Worm (Caenorhabditis elegans) whole organism, L4 larva: ENCODE data around the gene rde-8.
A peak's percentile ranks its signal among the peaks of the same experiment; 100 is the strongest.

Experiments
- Y105C5A.15 ChIP-seq: fragments of 200-800 bp; sonication (Bioruptor generic); IDR thresholded peaks from 2 replicates; pipeline ENCODE4 v1.3.6; 2022; ENCODE audit warnings: missing genetic modification characterization, missing compliant biosample characterization
- Y75B8A.6 ChIP-seq: fragments of 200-800 bp; sonication (Bioruptor generic); IDR thresholded peaks from 2 replicates; pipeline ENCODE4 v1.3.6; 2022; ENCODE audit warnings: missing genetic modification reagents, missing genetic modification characterization, missing compliant biosample characterization
- aha-1 ChIP-seq: fragments of 150-350 bp; peaks from one replicate; lab custom pipeline; 2014; ENCODE audit warnings: missing biosample characterization, missing genetic modification characterization
- aly-2 ChIP-seq: sonication (generic microtip); optimal IDR thresholded peaks from 2 replicates; lab custom pipeline; 2018; ENCODE audit warnings: missing biosample characterization, missing genetic modification characterization
- ama-1 ChIP-seq: fragments of 150-350 bp; optimal IDR thresholded peaks from 2 replicates; lab custom pipeline; 2014; ENCODE audit warnings: inconsistent platforms, mixed read lengths
- arid-1 ChIP-seq: fragments of 200-800 bp; sonication (Bioruptor generic); conservative IDR thresholded peaks from 2 replicates; pipeline ENCODE4 v1.3.6; 2022; ENCODE audit warnings: missing genetic modification reagents, missing genetic modification characterization, missing compliant biosample characterization
- ceh-20 ChIP-seq: fragments of 200-800 bp; sonication (Bioruptor generic); IDR thresholded peaks from 2 replicates; pipeline ENCODE4 v1.3.6; 2022; ENCODE audit warnings: missing genetic modification reagents, missing genetic modification characterization, missing compliant biosample characterization
- ceh-32 ChIP-seq: sonication (generic microtip); optimal IDR thresholded peaks from 2 replicates; lab custom pipeline; 2016; ENCODE audit warnings: mild to moderate bottlenecking, missing genetic modification characterization, missing compliant biosample characterization; ENCODE audit not compliant: poor library complexity
- ceh-44 ChIP-seq: fragments of 200-800 bp; sonication (Bioruptor generic); IDR thresholded peaks from 2 replicates; pipeline ENCODE4 v1.3.6; 2022; ENCODE audit warnings: missing genetic modification reagents, missing genetic modification characterization, missing compliant biosample characterization
- ceh-82 ChIP-seq: sonication (generic microtip); optimal IDR thresholded peaks from 2 replicates; lab custom pipeline; 2017; ENCODE audit warnings: missing biosample characterization, missing genetic modification characterization
- cey-2 ChIP-seq: sonication (generic microtip); optimal IDR thresholded peaks from 3 replicates; lab custom pipeline; 2017; ENCODE audit warnings: missing genetic modification characterization, mild to moderate bottlenecking, missing compliant biosample characterization, antibody characterized with exemption, borderline replicate concordance; ENCODE audit not compliant: insufficient read depth
- daf-16 ChIP-seq, 3 experiments: sonication (generic microtip); optimal IDR thresholded peaks; 2 replicates each; lab custom pipeline; 2016 to 2017; ENCODE audit warnings: missing genetic modification characterization in 3 of 3, missing genetic modification reagents in 3 of 3, mild to moderate bottlenecking in 2 of 3, missing compliant biosample characterization in 2 of 3, missing biosample characterization in 1 of 3, moderate library complexity in 1 of 3
- daf-19 ChIP-seq: fragments of 200-800 bp; sonication (Bioruptor generic); conservative IDR thresholded peaks from 2 replicates; pipeline ENCODE4 v1.3.6; 2022; ENCODE audit warnings: missing genetic modification characterization, missing compliant biosample characterization
- daf-8 ChIP-seq: fragments of 200-800 bp; sonication (Bioruptor generic); IDR thresholded peaks from 2 replicates; pipeline ENCODE4 v1.3.6; 2022; ENCODE audit warnings: missing genetic modification characterization, missing compliant biosample characterization
- dmd-6 ChIP-seq: fragments of 200-800 bp; sonication (Bioruptor generic); IDR thresholded peaks from 2 replicates; pipeline ENCODE4 v1.3.6; 2022; ENCODE audit warnings: missing genetic modification reagents, missing genetic modification characterization, missing compliant biosample characterization
- dpl-1 ChIP-seq: fragments of 150-350 bp; optimal IDR thresholded peaks from 2 replicates; lab custom pipeline; 2014; ENCODE audit warnings: missing biosample characterization, missing genetic modification reagents, missing genetic modification characterization
- egl-27 ChIP-seq: sonication (generic microtip); optimal IDR thresholded peaks from 3 replicates; lab custom pipeline; 2017; ENCODE audit warnings: missing biosample characterization, missing genetic modification reagents, missing genetic modification characterization
- egl-43 ChIP-seq: fragments of 200-800 bp; sonication (Bioruptor generic); IDR thresholded peaks from 2 replicates; pipeline ENCODE4 v1.3.6; 2022; ENCODE audit warnings: missing genetic modification reagents, missing genetic modification characterization, missing compliant biosample characterization
- hif-1 ChIP-seq, 2 experiments: sonication (generic microtip); optimal IDR thresholded peaks; 2 replicates each; lab custom pipeline; 2016 to 2017; ENCODE audit warnings: missing compliant biosample characterization in 2 of 2, missing genetic modification characterization in 2 of 2, missing genetic modification reagents in 2 of 2, missing genotype in 2 of 2, mild to moderate bottlenecking in 1 of 2
- hlh-11 ChIP-seq: fragments of 200-800 bp; sonication (Bioruptor generic); optimal IDR thresholded peaks from 2 replicates; lab custom pipeline; 2018; ENCODE audit warnings: mild to moderate bottlenecking, missing genetic modification characterization, missing compliant biosample characterization
- hlh-30 ChIP-seq: sonication (generic microtip); optimal IDR thresholded peaks from 2 replicates; lab custom pipeline; 2017; ENCODE audit warnings: antibody characterized with exemption, mild to moderate bottlenecking, missing genetic modification characterization, missing compliant biosample characterization; ENCODE audit not compliant: insufficient read depth
- jun-1 ChIP-seq: fragments of 150-350 bp; optimal IDR thresholded peaks from 2 replicates; lab custom pipeline; 2014; ENCODE audit warnings: missing biosample characterization, missing genetic modification reagents, missing genetic modification characterization
- lim-7 ChIP-seq: fragments of 200-800 bp; sonication (Bioruptor generic); IDR thresholded peaks from 2 replicates; pipeline ENCODE4 v1.3.6; 2022; ENCODE audit warnings: missing genetic modification characterization, missing compliant biosample characterization
- lin-13 ChIP-seq: fragments of 150-350 bp; optimal IDR thresholded peaks from 2 replicates; lab custom pipeline; 2014; ENCODE audit warnings: missing biosample characterization, missing genetic modification reagents, missing genetic modification characterization
- lin-15B ChIP-seq: fragments of 150-350 bp; sonication (generic microtip); optimal IDR thresholded peaks from 3 replicates; lab custom pipeline; 2014; ENCODE audit warnings: missing biosample characterization, missing genetic modification characterization
- lin-39 ChIP-seq: fragments of 150-350 bp; optimal IDR thresholded peaks from 2 replicates; lab custom pipeline; 2014; ENCODE audit warnings: missing biosample characterization, missing genetic modification reagents, missing genetic modification characterization
- lir-3 ChIP-seq: sonication (generic microtip); optimal IDR thresholded peaks from 2 replicates; lab custom pipeline; 2016; ENCODE audit warnings: mild to moderate bottlenecking, missing genetic modification characterization, missing compliant biosample characterization
- lsy-2 ChIP-seq, 2 experiments: fragments of 150-350 bp in 1 of 2; sonication (generic microtip) in 1 of 2; optimal IDR thresholded peaks; 2 replicates each; lab custom pipeline; 2014 to 2017; ENCODE audit warnings: missing biosample characterization in 2 of 2, missing genetic modification characterization in 2 of 2
- mdl-1 ChIP-seq, 2 experiments: fragments of 150-350 bp in 1 of 2; sonication (generic microtip) in 1 of 2; optimal IDR thresholded peaks; 2 replicates each; lab custom pipeline; 2014 to 2017; ENCODE audit warnings: missing biosample characterization in 2 of 2, missing genetic modification characterization in 2 of 2
- mep-1 ChIP-seq: fragments of 150-350 bp; sonication (generic microtip); optimal IDR thresholded peaks from 3 replicates; lab custom pipeline; 2014; ENCODE audit warnings: missing biosample characterization, missing genetic modification characterization
- mes-2 ChIP-seq: sonication (generic microtip); optimal IDR thresholded peaks from 2 replicates; lab custom pipeline; 2016; ENCODE audit warnings: missing genotype, mild to moderate bottlenecking, missing genetic modification characterization, missing compliant biosample characterization; ENCODE audit not compliant: poor library complexity, severe bottlenecking
- mxl-2 ChIP-seq: fragments of 200-800 bp; sonication (Bioruptor generic); conservative IDR thresholded peaks from 2 replicates; pipeline ENCODE4 v1.3.6; 2022; ENCODE audit warnings: missing genetic modification reagents, missing genetic modification characterization, missing compliant biosample characterization
- mxl-3 ChIP-seq: fragments of 200-800 bp; sonication (Bioruptor generic); optimal IDR thresholded peaks from 2 replicates; lab custom pipeline; 2018; ENCODE audit warnings: mild to moderate bottlenecking, missing genetic modification characterization, missing compliant biosample characterization
- nhr-237 ChIP-seq: sonication (generic microtip); optimal IDR thresholded peaks from 2 replicates; lab custom pipeline; 2017; ENCODE audit warnings: missing biosample characterization, missing genetic modification characterization
- nhr-28 ChIP-seq: fragments of 150-350 bp; optimal IDR thresholded peaks from 2 replicates; lab custom pipeline; 2014; ENCODE audit warnings: missing biosample characterization, missing genetic modification characterization
- nhr-42 ChIP-seq: fragments of 200-800 bp; sonication (Bioruptor generic); IDR thresholded peaks from 2 replicates; pipeline ENCODE4 v1.3.6; 2022; ENCODE audit warnings: missing genetic modification characterization, missing compliant biosample characterization
- nhr-48 ChIP-seq: sonication (generic microtip); optimal IDR thresholded peaks from 2 replicates; lab custom pipeline; 2016; ENCODE audit warnings: mild to moderate bottlenecking, missing genetic modification characterization, missing compliant biosample characterization
- nhr-76 ChIP-seq: fragments of 150-350 bp; optimal IDR thresholded peaks from 2 replicates; lab custom pipeline; 2014; ENCODE audit warnings: missing biosample characterization, missing genetic modification characterization
- nhr-77 ChIP-seq: fragments of 150-350 bp; optimal IDR thresholded peaks from 2 replicates; lab custom pipeline; 2014; ENCODE audit warnings: missing biosample characterization, missing genetic modification characterization
- pha-4 ChIP-seq, 2 experiments: fragments of 150-350 bp in 1 of 2; fragments of 200-800 bp in 1 of 2; sonication (Bioruptor generic) in 1 of 2; IDR thresholded peaks in 1 of 2; optimal IDR thresholded peaks in 1 of 2; 2 replicates each; pipeline versions ENCODE4 v1.3.6 to Lab custom; 2014 to 2022; ENCODE audit warnings: missing genetic modification characterization in 2 of 2, missing genetic modification reagents in 2 of 2, missing biosample characterization in 1 of 2, missing compliant biosample characterization in 1 of 2
- php-3 ChIP-seq: fragments of 200-800 bp; sonication (Bioruptor generic); IDR thresholded peaks from 2 replicates; pipeline ENCODE4 v1.3.6; 2022; ENCODE audit warnings: missing genetic modification reagents, missing genetic modification characterization, missing compliant biosample characterization
- rbr-2 ChIP-seq: sonication (generic microtip); optimal IDR thresholded peaks from 2 replicates; lab custom pipeline; 2016; ENCODE audit warnings: missing genotype, missing genetic modification characterization, missing compliant biosample characterization
- saeg-2 ChIP-seq: fragments of 200-800 bp; sonication (Bioruptor generic); IDR thresholded peaks from 2 replicates; pipeline ENCODE4 v1.3.6; 2022; ENCODE audit warnings: missing genetic modification reagents, missing genetic modification characterization, missing compliant biosample characterization
- spr-1 ChIP-seq: sonication (generic microtip); optimal IDR thresholded peaks from 2 replicates; lab custom pipeline; 2016; ENCODE audit warnings: mild to moderate bottlenecking, missing genetic modification characterization, missing compliant biosample characterization
- unc-62 ChIP-seq, 3 experiments: fragments of 150-350 bp in 1 of 3; sonication (generic microtip); optimal IDR thresholded peaks in 2 of 3; peaks in 1 of 3; 1 replicate in 1 of 3; 2 replicates in 2 of 3; lab custom pipeline; 2014 to 2017; ENCODE audit warnings: missing biosample characterization in 3 of 3, missing genetic modification characterization in 3 of 3, missing genetic modification reagents in 3 of 3, missing genotype in 1 of 3
- zfp-2 ChIP-seq: sonication (generic microtip); optimal IDR thresholded peaks from 2 replicates; lab custom pipeline; 2016; ENCODE audit warnings: mild to moderate bottlenecking, missing genetic modification characterization, missing compliant biosample characterization
- zip-2 ChIP-seq: fragments of 150-350 bp; optimal IDR thresholded peaks from 2 replicates; lab custom pipeline; 2014; ENCODE audit warnings: missing biosample characterization, missing genetic modification characterization
- ztf-11 ChIP-seq: fragments of 150-350 bp; optimal IDR thresholded peaks from 2 replicates; lab custom pipeline; 2014; ENCODE audit warnings: missing biosample characterization, missing genetic modification characterization

The rde-8 gene

ce11 chrIV:7149020-7149601 is 46.0 kb upstream of the rde-8 start, which contains the start of gene C34D4.4:
Gene C34D4.4, plus strand, starts transcription at chrIV:7149361.
- TF ChIP-seq arid-1 (GFP tag; lab: Robert Waterston, UW) (0 out of 2 replicates have a peak, but pooled peaks have one; percentile 37), hif-1 (tag; optimal IDR thresholded peaks at IDR 0.05; lab: Kevin White, UChicago) (no peak), unc-62 (GFP tag; optimal IDR thresholded peaks at IDR 0.05 in 1 of 2; lab: Kevin White, UChicago) (no peak), unc-62 (tag; optimal IDR thresholded peaks at IDR 0.05; lab: Kevin White, UChicago) (no peak), nhr-48 (tag; lab: Kevin White, UChicago) (no peak), daf-16 (GFP tag; optimal IDR thresholded peaks at IDR 0.05; lab: Kevin White, UChicago) (no peak), daf-16 (tag; optimal IDR thresholded peaks at IDR 0.05; lab: Kevin White, UChicago) (peak; percentile 10), zip-2 (tag; lab: Kevin White, UChicago) (no peak), egl-27 (no peak), aha-1 (tag; lab: Kevin White, UChicago) (peak; percentile 56), lir-3 (tag; lab: Kevin White, UChicago) (no peak), lim-7 (GFP tag; lab: Robert Waterston, UW) (no peak), mxl-2 (GFP tag; lab: Robert Waterston, UW) (no peak), ceh-82 (tag; lab: Kevin White, UChicago) (no peak), spr-1 (no peak), ama-1 (peak; percentile 46), nhr-28 (tag; lab: Kevin White, UChicago) (peak; percentile 5), lin-13 (GFP tag; lab: Kevin White, UChicago) (peak; percentile 27), mdl-1 (tag; optimal IDR thresholded peaks at IDR 0.05; lab: Kevin White, UChicago) (no peak), mes-2 (tag; lab: Kevin White, UChicago) (peak; percentile 52), pha-4 (GFP tag; IDR thresholded peaks at IDR 0.05; lab: Robert Waterston, UW) (no peak), pha-4 (tag; optimal IDR thresholded peaks at IDR 0.05; lab: Kevin White, UChicago) (peak; percentile 13), hlh-30 (peak; percentile 1), hlh-11 (tag; lab: Kevin White, UChicago) (peak; percentile 25), dpl-1 (GFP tag; lab: Kevin White, UChicago) (peak; percentile 58), mep-1 (tag; lab: Kevin White, UChicago) (peak; percentile 41), nhr-42 (GFP tag; lab: Robert Waterston, UW) (no peak), Y105C5A.15 (GFP tag; lab: Robert Waterston, UW) (no peak), jun-1 (no peak), nhr-237 (tag; lab: Kevin White, UChicago) (no peak), lin-15B (tag; lab: Kevin White, UChicago) (no peak), aly-2 (no peak), nhr-77 (tag; lab: Kevin White, UChicago) (no peak), dmd-6 (0 out of 2 replicates have a peak, but pooled peaks have one; percentile 15), lsy-2 (tag; optimal IDR thresholded peaks at IDR 0.05; lab: Kevin White, UChicago) (peak; percentile 44 to 96)
- TF ChIP-seq, all 104 proteins: peak for 14

- TF ChIP-seq cey-2 (no peak), daf-19 (GFP tag; lab: Robert Waterston, UW) (no peak), zfp-2 (tag; lab: Kevin White, UChicago) (no peak), ceh-20 (GFP tag; lab: Robert Waterston, UW) (no peak), jun-1 (no peak), ceh-82 (tag; lab: Kevin White, UChicago) (no peak), lir-3 (tag; lab: Kevin White, UChicago) (no peak), mxl-3 (GFP tag; lab: Kevin White, UChicago) (no peak), Y75B8A.6 (no peak), egl-43 (GFP tag; lab: Robert Waterston, UW) (no peak), lim-7 (GFP tag; lab: Robert Waterston, UW) (no peak), nhr-42 (GFP tag; lab: Robert Waterston, UW) (no peak), rbr-2 (tag; lab: Kevin White, UChicago) (peak; percentile 13), mep-1 (tag; lab: Kevin White, UChicago) (peak; percentile 38), nhr-77 (tag; lab: Kevin White, UChicago) (peak; percentile 6), nhr-76 (tag; lab: Kevin White, UChicago) (no peak), lin-39 (no peak), nhr-28 (tag; lab: Kevin White, UChicago) (peak; percentile 57), saeg-2 (GFP tag; lab: Robert Waterston, UW) (no peak), ceh-32 (tag; lab: Kevin White, UChicago) (no peak), ceh-44 (no peak), php-3 (GFP tag; lab: Robert Waterston, UW) (no peak), daf-8 (GFP tag; lab: Robert Waterston, UW) (no peak), ztf-11 (tag; lab: Kevin White, UChicago) (no peak)
Observed at ce11 chrIV:7147722-7148121, 44.7 kb upstream of the rde-8 start.
